Worm (Caenorhabditis elegans): Measurements from ENCODE around the gene Y116A8C.37.

ce11 chrIV:17100148-17100547 is 30.8 kb downstream of the Y116A8C.37 start, which contains the start of gene bca-2:
- TF ChIP-seq unc-86 (tag; optimal IDR thresholded peaks at IDR 0.05) (no peak), unc-42 (tag; optimal IDR thresholded peaks at IDR 0.05) (no peak), ceh-30 (tag; optimal IDR thresholded peaks at IDR 0.05) (no peak), odd-2 (tag; optimal IDR thresholded peaks at IDR 0.05) (no peak), C38D4.7 (GFP tag; optimal IDR thresholded peaks at IDR 0.05) (no peak), pha-4 (tag; optimal IDR thresholded peaks at IDR 0.05) (no peak), F13H6.1 (tag; optimal IDR thresholded peaks at IDR 0.05) (no peak)

All from whole organism, late embryonic.